Fruit fly (Drosophila melanogaster) whole organism, adult: ENCODE results near the gene Rap1.

Source experiments
- CG11617 ChIP-seq: fragments of 200-800 bp; sonication (Bioruptor generic); optimal IDR thresholded peaks from 2 replicates; lab custom pipeline; 2017; ENCODE audit warnings: mild to moderate bottlenecking, missing biosample characterization, missing genetic modification reagents, missing genetic modification characterization
- CG14711 ChIP-seq: fragments of 200-800 bp; sonication (Bioruptor generic); optimal IDR thresholded peaks from 2 replicates; lab custom pipeline; 2018; ENCODE audit warnings: missing biosample characterization, mild to moderate bottlenecking, missing genetic modification characterization, moderate library complexity
- CG5204 ChIP-seq: fragments of 200-800 bp; sonication (Bioruptor generic); optimal IDR thresholded peaks from 2 replicates; lab custom pipeline; 2016; ENCODE audit warnings: missing biosample characterization, missing genetic modification characterization
- CG7045 ChIP-seq: fragments of 200-800 bp; sonication (Bioruptor generic); optimal IDR thresholded peaks from 2 replicates; lab custom pipeline; 2017; ENCODE audit warnings: missing biosample characterization, mild to moderate bottlenecking, missing genetic modification characterization
- CG7101 ChIP-seq: fragments of 200-800 bp; sonication (Bioruptor generic); optimal IDR thresholded peaks from 2 replicates; lab custom pipeline; 2018; ENCODE audit warnings: missing biosample characterization, mild to moderate bottlenecking, missing genetic modification characterization, moderate library complexity
- Clk ChIP-seq: fragments of 200-800 bp; sonication (Bioruptor generic); optimal IDR thresholded peaks from 2 replicates; lab custom pipeline; 2017; ENCODE audit warnings: missing biosample characterization, missing genetic modification characterization
- Crg-1 ChIP-seq: fragments of 200-800 bp; sonication (Bioruptor generic); optimal IDR thresholded peaks from 2 replicates; lab custom pipeline; 2016; ENCODE audit warnings: missing biosample characterization, missing genetic modification characterization
- Mnt ChIP-seq: fragments of 200-800 bp; sonication (Bioruptor generic); optimal IDR thresholded peaks from 2 replicates; lab custom pipeline; 2016; ENCODE audit warnings: missing biosample characterization, mild to moderate bottlenecking, missing genetic modification characterization
- kay ChIP-seq: fragments of 200-800 bp; sonication (Bioruptor generic); peaks from one replicate; lab custom pipeline; 2016; ENCODE audit warnings: missing biosample characterization, missing genetic modification characterization, borderline replicate concordance
- ovo ChIP-seq: fragments of 200-800 bp; sonication (Bioruptor generic); optimal IDR thresholded peaks from 2 replicates; lab custom pipeline; 2016; ENCODE audit warnings: missing biosample characterization, missing genetic modification characterization
- pad ChIP-seq: fragments of 200-800 bp; sonication (Bioruptor generic); optimal IDR thresholded peaks from 3 replicates; lab custom pipeline; 2017; ENCODE audit warnings: missing biosample characterization, missing genetic modification characterization, mild to moderate bottlenecking, moderate library complexity, missing genetic modification reagents
- tj ChIP-seq: fragments of 200-800 bp; sonication (Bioruptor generic); optimal IDR thresholded peaks from 3 replicates; lab custom pipeline; 2017; ENCODE audit warnings: missing biosample characterization, mild to moderate bottlenecking, missing genetic modification characterization, moderate library complexity

DNA sequence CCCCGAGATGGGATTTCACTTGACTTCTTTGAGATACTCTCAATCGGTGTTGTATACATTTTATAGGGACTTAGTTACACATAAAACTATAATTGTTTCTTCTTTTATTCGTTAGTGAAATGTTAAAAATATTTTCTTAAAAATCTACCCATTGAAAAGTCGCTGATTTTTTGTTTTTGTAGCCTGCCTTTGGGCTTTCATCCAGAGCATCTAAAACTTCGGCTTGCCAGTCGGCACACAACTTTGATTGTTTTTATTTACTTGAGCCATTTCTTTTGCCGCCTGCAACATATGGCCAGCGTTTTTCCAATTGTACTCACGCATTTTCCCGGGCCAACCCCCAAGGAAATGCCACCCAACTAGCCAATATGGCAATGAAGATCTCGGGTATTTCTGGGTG, 29.9 kb upstream of the Rap1 start:
- TF ChIP-seq CG5204 (GFP tag; lab: Kevin White, UChicago) (no peak), Clk (no peak), ovo (GFP tag; lab: Kevin White, UChicago) (no peak), CG7045 (GFP tag; lab: Kevin White, UChicago) (no peak), kay (GFP tag; lab: Kevin White, UChicago) (no peak), CG7101 (tag; lab: Kevin White, UChicago) (no peak), CG11617 (GFP tag; lab: Kevin White, UChicago) (no peak), Mnt (GFP tag; lab: Kevin White, UChicago) (no peak), CG14711 (tag; lab: Kevin White, UChicago) (no peak), pad (GFP tag; lab: Kevin White, UChicago) (no peak), Crg-1 (GFP tag; lab: Kevin White, UChicago) (no peak), tj (no peak)
